Worm (Caenorhabditis elegans): Measurements from ENCODE around the gene ZK896.5.

ce11 chrIV:12915479-12915878 lies 36.0 kb upstream of the ZK896.5 start, which contains the start of gene srz-15:
- TF ChIP-seq elt-2 (tag; optimal IDR thresholded peaks at IDR 0.05) (no peak), lin-15B (tag; optimal IDR thresholded peaks at IDR 0.05) (no peak), pqm-1 (tag; optimal IDR thresholded peaks at IDR 0.05) (no peak), sup-37 (GFP tag; optimal IDR thresholded peaks at IDR 0.05) (no peak), skn-1 (tag; optimal IDR thresholded peaks at IDR 0.05) (no peak), tbx-2 (tag; optimal IDR thresholded peaks at IDR 0.05) (no peak), mdl-1 (tag; optimal IDR thresholded peaks at IDR 0.05) (no peak), lin-14 (GFP tag; optimal IDR thresholded peaks at IDR 0.05) (no peak), rnt-1 (tag; optimal IDR thresholded peaks at IDR 0.05) (no peak), pag-3 (tag; optimal IDR thresholded peaks at IDR 0.05; ENCODE audit: borderline replicate concordance, insufficient read depth) (no peak), dpl-1 (GFP tag; optimal IDR thresholded peaks at IDR 0.05) (no peak), ceh-82 (tag; optimal IDR thresholded peaks at IDR 0.05) (no peak), nhr-12 (tag; optimal IDR thresholded peaks at IDR 0.05) (no peak), unc-62 (GFP tag; optimal IDR thresholded peaks at IDR 0.05) (no peak)
